Worm (Caenorhabditis elegans) whole organism, L4 larva: Measurements from ENCODE around the gene C48D1.9.

Experiments
- F10B5.3 ChIP-seq: sonication (generic microtip); optimal IDR thresholded peaks from 2 replicates; lab custom pipeline; 2016; ENCODE audit warnings: mild to moderate bottlenecking, missing genetic modification characterization, missing compliant biosample characterization
- F26F4.8 ChIP-seq: fragments of 200-800 bp; sonication (Bioruptor generic); conservative IDR thresholded peaks from 2 replicates; pipeline ENCODE4 v1.3.6; 2022; ENCODE audit warnings: missing genetic modification characterization, missing compliant biosample characterization
- F37D6.2 ChIP-seq: sonication (generic microtip); optimal IDR thresholded peaks from 2 replicates; lab custom pipeline; 2016; ENCODE audit warnings: mild to moderate bottlenecking, missing genetic modification characterization, missing compliant biosample characterization
- T26A8.4 ChIP-seq: fragments of 200-800 bp; sonication (Bioruptor generic); IDR thresholded peaks from 2 replicates; pipeline ENCODE4 v1.3.6; 2022; ENCODE audit warnings: missing genetic modification characterization, missing compliant biosample characterization
- ZK337.2 ChIP-seq: fragments of 200-800 bp; sonication (Bioruptor generic); IDR thresholded peaks from 2 replicates; pipeline ENCODE4 v1.3.6; 2022; ENCODE audit warnings: missing genetic modification reagents, missing genetic modification characterization, missing compliant biosample characterization
- ZK546.5 ChIP-seq, 2 experiments: sonication (generic microtip); optimal IDR thresholded peaks; 2 replicates each; lab custom pipeline; 2017; ENCODE audit warnings: missing biosample characterization in 2 of 2, missing genetic modification characterization in 2 of 2
- ceh-32 ChIP-seq: sonication (generic microtip); optimal IDR thresholded peaks from 2 replicates; lab custom pipeline; 2016; ENCODE audit warnings: mild to moderate bottlenecking, missing genetic modification characterization, missing compliant biosample characterization; ENCODE audit not compliant: poor library complexity
- daf-16 ChIP-seq, 3 experiments: sonication (generic microtip); optimal IDR thresholded peaks; 2 replicates each; lab custom pipeline; 2016 to 2017; ENCODE audit warnings: missing genetic modification characterization in 3 of 3, missing genetic modification reagents in 3 of 3, mild to moderate bottlenecking in 2 of 3, missing compliant biosample characterization in 2 of 3, missing biosample characterization in 1 of 3, moderate library complexity in 1 of 3
- daf-8 ChIP-seq: fragments of 200-800 bp; sonication (Bioruptor generic); IDR thresholded peaks from 2 replicates; pipeline ENCODE4 v1.3.6; 2022; ENCODE audit warnings: missing genetic modification characterization, missing compliant biosample characterization
- dpl-1 ChIP-seq: fragments of 150-350 bp; optimal IDR thresholded peaks from 2 replicates; lab custom pipeline; 2014; ENCODE audit warnings: missing biosample characterization, missing genetic modification reagents, missing genetic modification characterization
- egl-43 ChIP-seq: fragments of 200-800 bp; sonication (Bioruptor generic); IDR thresholded peaks from 2 replicates; pipeline ENCODE4 v1.3.6; 2022; ENCODE audit warnings: missing genetic modification reagents, missing genetic modification characterization, missing compliant biosample characterization
- hif-1 ChIP-seq, 2 experiments: sonication (generic microtip); optimal IDR thresholded peaks; 2 replicates each; lab custom pipeline; 2016 to 2017; ENCODE audit warnings: missing compliant biosample characterization in 2 of 2, missing genetic modification characterization in 2 of 2, missing genetic modification reagents in 2 of 2, missing genotype in 2 of 2, mild to moderate bottlenecking in 1 of 2
- hlh-30 ChIP-seq: sonication (generic microtip); optimal IDR thresholded peaks from 2 replicates; lab custom pipeline; 2017; ENCODE audit warnings: antibody characterized with exemption, mild to moderate bottlenecking, missing genetic modification characterization, missing compliant biosample characterization; ENCODE audit not compliant: insufficient read depth
- hmg-1.1 ChIP-seq: fragments of 200-800 bp; sonication (Bioruptor generic); IDR thresholded peaks from 2 replicates; pipeline ENCODE4 v1.3.6; 2022; ENCODE audit warnings: missing genetic modification reagents, missing genetic modification characterization, missing compliant biosample characterization
- lin-1 ChIP-seq: fragments of 200-800 bp; sonication (Bioruptor generic); IDR thresholded peaks from 2 replicates; pipeline ENCODE4 v1.3.6; 2022; ENCODE audit warnings: missing genetic modification reagents, missing genetic modification characterization, missing compliant biosample characterization
- lin-13 ChIP-seq: fragments of 150-350 bp; optimal IDR thresholded peaks from 2 replicates; lab custom pipeline; 2014; ENCODE audit warnings: missing biosample characterization, missing genetic modification reagents, missing genetic modification characterization
- lin-29 ChIP-seq: fragments of 200-800 bp; sonication (Bioruptor generic); IDR thresholded peaks from 2 replicates; pipeline ENCODE4 v1.3.6; 2022; ENCODE audit warnings: missing genetic modification reagents, missing genetic modification characterization, missing compliant biosample characterization
- lin-38 ChIP-seq: fragments of 200-800 bp; sonication (Bioruptor generic); IDR thresholded peaks from 2 replicates; pipeline ENCODE4 v1.3.6; 2022; ENCODE audit warnings: missing genetic modification reagents, missing genetic modification characterization, missing compliant biosample characterization
- lin-39 ChIP-seq: fragments of 150-350 bp; optimal IDR thresholded peaks from 2 replicates; lab custom pipeline; 2014; ENCODE audit warnings: missing biosample characterization, missing genetic modification reagents, missing genetic modification characterization
- lir-3 ChIP-seq: sonication (generic microtip); optimal IDR thresholded peaks from 2 replicates; lab custom pipeline; 2016; ENCODE audit warnings: mild to moderate bottlenecking, missing genetic modification characterization, missing compliant biosample characterization
- lsy-2 ChIP-seq, 2 experiments: fragments of 150-350 bp in 1 of 2; sonication (generic microtip) in 1 of 2; optimal IDR thresholded peaks; 2 replicates each; lab custom pipeline; 2014 to 2017; ENCODE audit warnings: missing biosample characterization in 2 of 2, missing genetic modification characterization in 2 of 2
- madf-5 ChIP-seq, 2 experiments: fragments of 200-800 bp; sonication (Bioruptor generic); IDR thresholded peaks; 2 replicates each; pipeline ENCODE4 v1.3.6; 2022; ENCODE audit warnings: missing compliant biosample characterization in 2 of 2, missing genetic modification characterization in 2 of 2
- madf-9 ChIP-seq: fragments of 200-800 bp; sonication (Bioruptor generic); conservative IDR thresholded peaks from 2 replicates; pipeline ENCODE4 v1.3.6; 2022; ENCODE audit warnings: missing genetic modification reagents, missing genetic modification characterization, missing compliant biosample characterization
- mdt-29 ChIP-seq: fragments of 200-800 bp; sonication (Bioruptor generic); IDR thresholded peaks from 2 replicates; pipeline ENCODE4 v1.3.6; 2022; ENCODE audit warnings: missing genetic modification reagents, missing genetic modification characterization, missing compliant biosample characterization
- mes-2 ChIP-seq: sonication (generic microtip); optimal IDR thresholded peaks from 2 replicates; lab custom pipeline; 2016; ENCODE audit warnings: missing genotype, mild to moderate bottlenecking, missing genetic modification characterization, missing compliant biosample characterization; ENCODE audit not compliant: poor library complexity, severe bottlenecking
- nhr-10 ChIP-seq: fragments of 150-350 bp; optimal IDR thresholded peaks from 2 replicates; lab custom pipeline; 2014; ENCODE audit warnings: missing biosample characterization, missing genetic modification characterization
- nhr-11 ChIP-seq: fragments of 150-350 bp; optimal IDR thresholded peaks from 2 replicates; lab custom pipeline; 2014; ENCODE audit warnings: missing biosample characterization, missing genetic modification characterization
- nhr-25 ChIP-seq: sonication (generic microtip); optimal IDR thresholded peaks from 2 replicates; lab custom pipeline; 2017; ENCODE audit warnings: missing genetic modification characterization, mild to moderate bottlenecking, missing compliant biosample characterization, antibody characterized with exemption, moderate library complexity, borderline replicate concordance; ENCODE audit not compliant: insufficient read depth
- nhr-28 ChIP-seq: fragments of 150-350 bp; optimal IDR thresholded peaks from 2 replicates; lab custom pipeline; 2014; ENCODE audit warnings: missing biosample characterization, missing genetic modification characterization
- nhr-48 ChIP-seq: sonication (generic microtip); optimal IDR thresholded peaks from 2 replicates; lab custom pipeline; 2016; ENCODE audit warnings: mild to moderate bottlenecking, missing genetic modification characterization, missing compliant biosample characterization
- nhr-6 ChIP-seq: fragments of 150-350 bp; optimal IDR thresholded peaks from 2 replicates; lab custom pipeline; 2014; ENCODE audit warnings: missing biosample characterization, missing genetic modification characterization
- nhr-76 ChIP-seq: fragments of 150-350 bp; optimal IDR thresholded peaks from 2 replicates; lab custom pipeline; 2014; ENCODE audit warnings: missing biosample characterization, missing genetic modification characterization
- php-3 ChIP-seq: fragments of 200-800 bp; sonication (Bioruptor generic); IDR thresholded peaks from 2 replicates; pipeline ENCODE4 v1.3.6; 2022; ENCODE audit warnings: missing genetic modification reagents, missing genetic modification characterization, missing compliant biosample characterization
- snpc-1.2 ChIP-seq: fragments of 200-800 bp; sonication (Bioruptor generic); IDR thresholded peaks from 2 replicates; pipeline ENCODE4 v1.3.6; 2022; ENCODE audit warnings: missing genetic modification reagents, missing genetic modification characterization, missing compliant biosample characterization
- unc-130 ChIP-seq: sonication (generic microtip); optimal IDR thresholded peaks from 2 replicates; lab custom pipeline; 2016; ENCODE audit warnings: missing genetic modification reagents, missing genetic modification characterization, missing compliant biosample characterization

The C48D1.9 gene

DNA sequence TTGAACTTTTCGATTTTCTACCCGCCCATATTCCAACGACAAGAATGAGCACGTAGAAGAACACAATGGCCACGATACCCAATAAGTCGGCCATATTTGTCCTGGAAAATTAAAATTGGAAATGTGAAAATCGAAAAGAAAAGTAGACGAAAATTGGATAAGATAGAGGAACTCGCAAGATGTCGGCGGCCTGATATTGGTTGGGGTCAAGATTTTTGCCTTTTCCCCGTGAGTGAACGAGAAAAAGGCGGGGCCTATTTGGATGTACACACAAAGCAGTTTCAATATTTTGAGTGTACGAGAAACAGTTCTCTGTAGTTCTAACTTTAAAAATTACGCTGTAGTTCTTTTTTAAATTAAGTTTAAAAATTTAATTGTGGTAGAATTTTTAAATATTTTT lies 5.0 kb upstream of the C48D1.9 start, which contains the start of gene cho-1:
cho-1 (minus strand) TSS at position 101 of the 400 bp plus-strand sequence.
- TF ChIP-seq lin-13 (GFP tag; lab: Kevin White, UChicago), result no peak
- no peak for TF ChIP-seq snpc-1.2 (GFP tag; lab: Robert Waterston, UW)
- TF ChIP-seq lin-1 (GFP tag; lab: Robert Waterston, UW), result no peak
- no peak for TF ChIP-seq lin-29 (GFP tag; lab: Robert Waterston, UW)
- no peak for TF ChIP-seq ZK337.2
- no peak for TF ChIP-seq nhr-25 (tag; lab: Kevin White, UChicago)
- no peak for TF ChIP-seq madf-9 (GFP tag; lab: Robert Waterston, UW)
- TF ChIP-seq nhr-48 (tag; lab: Kevin White, UChicago), result no peak
- TF ChIP-seq hmg-1.1 (GFP tag; lab: Robert Waterston, UW), result no peak
- no peak for TF ChIP-seq mdt-29 (GFP tag; lab: Robert Waterston, UW)
- no peak for TF ChIP-seq nhr-11 (tag; lab: Kevin White, UChicago)
- no peak for TF ChIP-seq egl-43 (GFP tag; lab: Robert Waterston, UW)
- TF ChIP-seq nhr-10, result no peak
- no peak for TF ChIP-seq F10B5.3 (tag; lab: Kevin White, UChicago)
- TF ChIP-seq ceh-32 (tag; lab: Kevin White, UChicago), result no peak
- TF ChIP-seq php-3, result no peak
- no peak for TF ChIP-seq nhr-6 (tag; lab: Kevin White, UChicago)
- no peak for TF ChIP-seq lin-39
- TF ChIP-seq hif-1 (tag; optimal IDR thresholded peaks at IDR 0.05; lab: Kevin White, UChicago), result no peak
- TF ChIP-seq, all 104 proteins: peak for 0

DNA sequence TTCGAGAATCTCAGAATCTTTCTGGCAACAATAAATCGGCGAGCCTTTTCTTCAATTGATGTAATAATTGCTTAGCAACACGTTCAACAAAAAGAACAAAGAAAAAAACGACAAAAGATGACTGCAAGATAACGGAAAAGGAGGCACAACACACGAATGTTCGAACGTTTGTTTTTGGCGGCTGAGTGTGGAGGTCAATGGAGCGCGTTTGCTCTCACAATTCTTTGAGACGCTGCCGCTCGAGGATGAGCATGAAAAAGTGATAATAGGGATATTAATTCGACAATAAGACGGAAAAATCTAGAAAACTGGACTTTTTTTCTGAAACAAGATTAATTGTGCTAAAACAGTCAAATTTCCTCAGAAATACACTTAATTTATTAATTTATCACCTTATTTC lies 3.6 kb downstream of the C48D1.9 start:
- peak; percentile 28 for TF ChIP-seq nhr-6 (tag; lab: Kevin White, UChicago)
- no peak for TF ChIP-seq lir-3 (tag; lab: Kevin White, UChicago)
- TF ChIP-seq lsy-2 (tag; optimal IDR thresholded peaks at IDR 0.05; lab: Kevin White, UChicago), result peak in 1 of 2 experiments; percentile 20
- no peak for TF ChIP-seq ZK546.5 (tag; optimal IDR thresholded peaks at IDR 0.05; lab: Kevin White, UChicago)
- peak; percentile 21 for TF ChIP-seq hlh-30 (tag; lab: Kevin White, UChicago)
- TF ChIP-seq nhr-28 (tag; lab: Kevin White, UChicago), result peak; percentile 7
- peak; percentile 78 for TF ChIP-seq lin-38
- peak; percentile 58 for TF ChIP-seq dpl-1 (GFP tag; lab: Kevin White, UChicago)
- TF ChIP-seq mes-2 (tag; lab: Kevin White, UChicago), result peak; percentile 57

DNA sequence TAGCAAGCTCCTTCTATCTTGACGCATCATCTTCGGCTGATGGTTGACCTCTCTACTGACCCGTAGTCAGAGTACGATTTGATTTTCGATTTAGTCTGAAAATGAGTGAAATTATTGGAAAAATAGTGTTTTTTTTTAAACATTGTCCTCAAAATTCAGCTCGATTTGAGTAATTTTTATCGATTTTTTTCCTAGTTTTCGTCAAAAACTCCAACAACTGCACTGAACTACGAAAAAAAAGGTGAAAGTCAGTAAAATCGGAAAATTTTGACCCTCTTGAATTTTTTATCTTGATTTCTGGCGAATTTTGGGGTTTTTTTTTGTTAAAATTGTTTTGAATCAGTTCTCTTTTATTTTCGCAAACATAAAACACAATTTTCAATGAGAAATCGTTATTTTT lies 5.4 kb downstream of the C48D1.9 start, which contains the start of gene ced-3:
ced-3 (minus strand) TSS at position 101 of the 400 bp plus-strand sequence.
- TF ChIP-seq ZK546.5 (tag; optimal IDR thresholded peaks at IDR 0.05; lab: Kevin White, UChicago), result no peak
- TF ChIP-seq T26A8.4 (GFP tag; lab: Robert Waterston, UW), result no peak
- TF ChIP-seq daf-8 (GFP tag; lab: Robert Waterston, UW), result no peak
- no peak for TF ChIP-seq F26F4.8 (GFP tag; lab: Robert Waterston, UW)
- no peak for TF ChIP-seq nhr-28 (tag; lab: Kevin White, UChicago)
- TF ChIP-seq lin-1 (GFP tag; lab: Robert Waterston, UW), result no peak
- TF ChIP-seq madf-5 (GFP tag; IDR thresholded peaks at IDR 0.05; lab: Robert Waterston, UW), result no peak
- no peak for TF ChIP-seq unc-130 (GFP tag; lab: Kevin White, UChicago)
- no peak for TF ChIP-seq F37D6.2 (tag; lab: Kevin White, UChicago)
- no peak for TF ChIP-seq daf-16 (GFP tag; optimal IDR thresholded peaks at IDR 0.05; lab: Kevin White, UChicago)
- no peak for TF ChIP-seq daf-16 (tag; optimal IDR thresholded peaks at IDR 0.05; lab: Kevin White, UChicago)
- TF ChIP-seq lin-13 (GFP tag; lab: Kevin White, UChicago), result no peak
- TF ChIP-seq ceh-32 (tag; lab: Kevin White, UChicago), result no peak
- no peak for TF ChIP-seq nhr-76 (tag; lab: Kevin White, UChicago)
